Worm (Caenorhabditis elegans) whole organism, midembryonic: ENCODE data around the gene mrpl-40.
A peak's percentile ranks its signal among the peaks of the same experiment; 100 is the strongest.
"Not testable (repeated sequence)": the region's sequence is repeated elsewhere in the genome, so short reads cannot be mapped to it uniquely, and the experiment has no call there.

Source experiments
- T22C8.4 ChIP-seq: fragments of 200-800 bp; sonication (Bioruptor generic); IDR thresholded peaks from 2 replicates; pipeline ENCODE4 v1.3.6; 2022; ENCODE audit warnings: missing genetic modification characterization, missing compliant biosample characterization
- cog-1 ChIP-seq: sonication (generic microtip); optimal IDR thresholded peaks from 2 replicates; lab custom pipeline; 2016; ENCODE audit warnings: missing genetic modification characterization, missing compliant biosample characterization
- flt-1 ChIP-seq: fragments of 200-800 bp; sonication (Bioruptor generic); IDR thresholded peaks from 2 replicates; pipeline ENCODE4 v1.3.6; 2022; ENCODE audit warnings: missing genetic modification characterization, missing compliant biosample characterization
- klf-2 ChIP-seq: fragments of 200-800 bp; sonication (Bioruptor generic); conservative IDR thresholded peaks from 2 replicates; pipeline ENCODE4 v1.3.6; 2022; ENCODE audit warnings: missing genetic modification reagents, missing genetic modification characterization, missing compliant biosample characterization
- med-1 ChIP-seq: sonication (generic microtip); optimal IDR thresholded peaks from 2 replicates; lab custom pipeline; 2017; ENCODE audit warnings: missing genetic modification characterization, mild to moderate bottlenecking, missing compliant biosample characterization, antibody characterized with exemption, missing genetic modification reagents; ENCODE audit not compliant: insufficient read depth
- ref-1 ChIP-seq: fragments of 200-800 bp; sonication (Bioruptor generic); conservative IDR thresholded peaks from 2 replicates; pipeline ENCODE4 v1.3.6; 2022; ENCODE audit warnings: missing genetic modification reagents, missing genetic modification characterization, missing compliant biosample characterization
- tab-1 ChIP-seq: fragments of 200-800 bp; sonication (Bioruptor generic); IDR thresholded peaks from 2 replicates; pipeline ENCODE4 v1.3.6; 2022; ENCODE audit warnings: missing genetic modification characterization, missing compliant biosample characterization
- ztf-23 ChIP-seq: fragments of 200-800 bp; sonication (Bioruptor generic); IDR thresholded peaks from 2 replicates; pipeline ENCODE4 v1.3.6; 2022; ENCODE audit warnings: missing genetic modification reagents, missing genetic modification characterization, missing compliant biosample characterization
- ztf-29 ChIP-seq: fragments of 200-800 bp; sonication (Bioruptor generic); IDR thresholded peaks from 2 replicates; pipeline ENCODE4 v1.3.6; 2022; ENCODE audit warnings: missing genetic modification reagents, missing genetic modification characterization, missing compliant biosample characterization

Gene mrpl-40

ce11 chrIII:86316-86715 lies 1.0 kb upstream of the mrpl-40 start, which contains the start of gene attf-3:
TSS of gene attf-3 (minus strand) at chrIII:86384.
- no peak for TF ChIP-seq ztf-23 (GFP tag; lab: Robert Waterston, UW)
- peak; percentile 61 for TF ChIP-seq cog-1 (tag; lab: Kevin White, UChicago)
- no peak for TF ChIP-seq klf-2 (GFP tag; lab: Robert Waterston, UW)

DNA sequence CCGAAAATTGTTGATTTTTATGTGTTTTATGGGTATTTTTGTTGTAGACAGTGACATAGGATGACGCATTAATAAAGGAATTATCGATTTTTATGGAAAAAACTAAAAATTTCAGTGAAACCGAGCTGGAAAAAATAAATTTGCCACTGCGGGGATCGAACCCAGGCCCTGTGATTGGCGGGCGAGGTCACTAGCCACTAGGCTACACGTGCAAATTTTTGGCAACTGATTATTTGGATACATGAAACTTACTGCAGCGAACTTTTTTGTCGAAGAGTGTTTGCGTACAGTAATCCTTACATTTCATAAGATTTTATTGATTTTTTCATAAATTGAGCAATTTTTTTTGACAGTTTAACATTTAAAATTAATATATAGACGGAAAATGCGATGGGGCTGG lies 1.8 kb downstream of the mrpl-40 start:
- TF ChIP-seq flt-1 (peak; percentile 81), tab-1 (peak; percentile 69; the same call in 1 of the 2 replicates), klf-2 (GFP tag; lab: Robert Waterston, UW) (no peak), ztf-23 (GFP tag; lab: Robert Waterston, UW) (0 out of 2 replicates have a peak, but pooled peaks have one; percentile 35), ztf-29 (GFP tag; lab: Robert Waterston, UW) (0 out of 2 replicates have a peak, but pooled peaks have one; percentile 26), cog-1 (tag; lab: Kevin White, UChicago) (no peak), ref-1 (peak; percentile 44; the same call in 1 of the 2 replicates), med-1 (GFP tag; lab: Kevin White, UChicago) (no peak), T22C8.4 (GFP tag; lab: Robert Waterston, UW) (0 out of 2 replicates have a peak, but pooled peaks have one; percentile 28)

DNA sequence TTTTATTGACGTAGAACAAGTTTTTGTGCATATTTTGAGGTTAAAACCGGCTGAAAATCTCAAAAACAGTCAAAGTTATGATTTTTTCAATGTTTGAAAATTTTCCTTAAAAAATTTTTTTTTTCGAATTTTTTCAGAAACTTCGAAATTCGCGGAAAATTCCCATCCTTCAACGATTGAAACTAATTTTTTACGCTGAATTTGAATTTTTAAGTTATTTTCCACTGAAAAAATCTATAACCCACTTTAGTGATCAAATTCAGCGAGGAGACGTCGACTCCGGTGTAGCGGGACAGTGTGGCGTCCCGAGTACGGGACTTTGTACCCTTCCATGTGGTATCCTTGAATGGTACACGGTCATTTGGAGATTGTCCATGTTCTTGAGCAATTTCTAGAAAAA lies 4.9 kb downstream of the mrpl-40 start:
- TF ChIP-seq med-1 (GFP tag; lab: Kevin White, UChicago): no peak
- no peak for TF ChIP-seq klf-2 (GFP tag; lab: Robert Waterston, UW)
- TF ChIP-seq ztf-29 (GFP tag; lab: Robert Waterston, UW): no peak
- TF ChIP-seq ref-1: no peak
- no peak for TF ChIP-seq ztf-23 (GFP tag; lab: Robert Waterston, UW)
- TF ChIP-seq flt-1: no peak
- no peak for TF ChIP-seq tab-1
- TF ChIP-seq cog-1 (tag; lab: Kevin White, UChicago): no peak
- TF ChIP-seq T22C8.4 (GFP tag; lab: Robert Waterston, UW): no peak

DNA sequence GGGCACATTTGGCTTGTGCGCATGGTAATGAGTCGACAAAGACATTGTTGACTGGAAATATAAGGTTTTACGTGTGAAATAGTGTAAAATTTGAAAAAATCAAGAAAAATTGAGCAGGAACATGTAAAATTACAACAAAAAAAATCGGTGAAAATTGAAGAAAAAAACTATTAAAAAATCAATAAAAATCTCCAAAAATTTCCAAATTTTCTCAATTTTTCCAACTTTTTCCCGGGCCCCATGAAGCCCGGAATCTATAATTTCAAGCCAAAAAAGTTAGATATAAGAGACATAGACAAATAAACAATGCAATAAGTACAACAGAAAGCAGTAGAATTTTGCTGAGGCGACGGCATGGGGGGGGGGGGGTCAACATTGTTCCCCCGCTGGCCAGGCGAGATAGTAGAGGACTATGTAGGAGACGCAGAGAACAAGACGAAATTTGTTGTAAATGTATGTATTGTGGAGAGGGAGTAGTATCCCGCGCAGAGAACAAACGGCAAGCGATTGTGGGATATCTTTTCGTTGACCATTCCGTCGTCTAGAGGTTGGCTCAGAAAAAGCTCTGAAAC lies 7.5 kb downstream of the mrpl-40 start, which contains the start of gene pat-4:
TSS of gene pat-4 (minus strand) at position 51 of the 572 bp plus-strand sequence.
- no peak for TF ChIP-seq ref-1
- TF ChIP-seq cog-1 (tag; lab: Kevin White, UChicago): no peak
- no peak for TF ChIP-seq med-1 (GFP tag; lab: Kevin White, UChicago)
- no peak for TF ChIP-seq ztf-23 (GFP tag; lab: Robert Waterston, UW)
- no peak for TF ChIP-seq ztf-29 (GFP tag; lab: Robert Waterston, UW)
- no peak for TF ChIP-seq klf-2 (GFP tag; lab: Robert Waterston, UW)
- TF ChIP-seq T22C8.4 (GFP tag; lab: Robert Waterston, UW): no peak
- TF ChIP-seq tab-1: no peak
- TF ChIP-seq flt-1: no peak

- TF ChIP-seq med-1 (GFP tag; lab: Kevin White, UChicago) (no peak), ztf-23 (GFP tag; lab: Robert Waterston, UW) (no peak), tab-1 (no peak), ref-1 (no peak), klf-2 (GFP tag; lab: Robert Waterston, UW) (no peak), flt-1 (no peak), T22C8.4 (GFP tag; lab: Robert Waterston, UW) (no peak), cog-1 (tag; lab: Kevin White, UChicago) (no peak), ztf-29 (GFP tag; lab: Robert Waterston, UW) (no peak)
These were observed 8.8 kb downstream of the mrpl-40 start for ce11 chrIII:96196-96595.

- TF ChIP-seq med-1 (GFP tag; lab: Kevin White, UChicago); ztf-29 (GFP tag; lab: Robert Waterston, UW); tab-1: not testable (repeated sequence)
These were observed 9.7 kb downstream of the mrpl-40 start, which contains the start of gene C29F9.8 for ce11 chrIII:97018-97417. TSS of gene C29F9.8 (minus strand) at chrIII:97118.

ce11 chrIII:98822-99221 lies 11.5 kb downstream of the mrpl-40 start, which contains the start of gene C29F9.9:
TSS of gene C29F9.9 (minus strand) at chrIII:98922.
- TF ChIP-seq ref-1; T22C8.4 (GFP tag; lab: Robert Waterston, UW); med-1 (GFP tag; lab: Kevin White, UChicago): not testable (repeated sequence)

- TF ChIP-seq klf-2 (GFP tag; lab: Robert Waterston, UW) (no peak), T22C8.4 (GFP tag; lab: Robert Waterston, UW) (no peak), flt-1 (no peak), med-1 (GFP tag; lab: Kevin White, UChicago) (no peak), ztf-23 (GFP tag; lab: Robert Waterston, UW) (no peak), cog-1 (tag; lab: Kevin White, UChicago) (no peak), ztf-29 (GFP tag; lab: Robert Waterston, UW) (no peak), tab-1 (no peak), ref-1 (no peak)
These were observed 27.2 kb downstream of the mrpl-40 start, which contains the start of gene C29F9.6 for ce11 chrIII:114603-115002. TSS of gene C29F9.6 (plus strand) at chrIII:114903.

DNA sequence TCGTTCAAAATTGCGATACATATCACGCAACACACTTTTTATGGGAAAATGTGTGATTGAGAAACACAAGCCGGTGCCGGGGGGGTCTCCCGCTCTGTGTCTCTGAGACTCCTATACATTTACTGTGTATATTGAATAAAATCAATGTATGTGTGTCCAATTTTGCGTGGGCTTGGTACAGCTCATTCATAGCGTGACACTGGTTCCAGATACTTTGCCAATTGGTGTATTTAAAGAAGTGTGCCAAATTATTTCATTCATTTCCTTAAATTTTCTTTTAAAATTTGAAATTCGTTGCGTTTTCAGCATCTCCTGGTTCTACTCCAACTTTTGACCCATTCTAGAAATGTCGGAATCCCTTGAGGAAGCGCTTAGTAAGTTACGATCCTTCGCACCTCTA lies 29.9 kb downstream of the mrpl-40 start, which contains the start of gene C29F9.5:
TSS of gene C29F9.5 (plus strand) at position 301 of the 400 bp plus-strand sequence.
- no peak for TF ChIP-seq tab-1
- no peak for TF ChIP-seq klf-2 (GFP tag; lab: Robert Waterston, UW)
- TF ChIP-seq ztf-29 (GFP tag; lab: Robert Waterston, UW): no peak
- no peak for TF ChIP-seq T22C8.4 (GFP tag; lab: Robert Waterston, UW)
- no peak for TF ChIP-seq med-1 (GFP tag; lab: Kevin White, UChicago)
- TF ChIP-seq cog-1 (tag; lab: Kevin White, UChicago): no peak
- no peak for TF ChIP-seq flt-1
- no peak for TF ChIP-seq ztf-23 (GFP tag; lab: Robert Waterston, UW)
- no peak for TF ChIP-seq ref-1
